Fruit fly (Drosophila melanogaster) whole organism, adult: Measurements from ENCODE around the gene CG5122.

Experiments
- CG11617 ChIP-seq: fragments of 200-800 bp; sonication (Bioruptor generic); optimal IDR thresholded peaks from 2 replicates; lab custom pipeline; 2017; ENCODE audit warnings: mild to moderate bottlenecking, missing biosample characterization, missing genetic modification reagents, missing genetic modification characterization
- CG12768 ChIP-seq: fragments of 200-800 bp; sonication (Bioruptor generic); optimal IDR thresholded peaks from 2 replicates; lab custom pipeline; 2017; ENCODE audit warnings: missing biosample characterization, missing genetic modification characterization, mild to moderate bottlenecking, moderate library complexity, missing genetic modification reagents
- CG14711 ChIP-seq: fragments of 200-800 bp; sonication (Bioruptor generic); optimal IDR thresholded peaks from 2 replicates; lab custom pipeline; 2018; ENCODE audit warnings: missing biosample characterization, mild to moderate bottlenecking, missing genetic modification characterization, moderate library complexity
- CG1620 ChIP-seq: fragments of 200-800 bp; sonication (Bioruptor generic); optimal IDR thresholded peaks from 2 replicates; lab custom pipeline; 2016; ENCODE audit warnings: missing biosample characterization, missing genetic modification characterization
- CG33017 ChIP-seq: fragments of 200-800 bp; sonication (Bioruptor generic); optimal IDR thresholded peaks from 2 replicates; lab custom pipeline; 2018; ENCODE audit warnings: missing biosample characterization, mild to moderate bottlenecking, missing genetic modification characterization, moderate library complexity
- CG5204 ChIP-seq: fragments of 200-800 bp; sonication (Bioruptor generic); optimal IDR thresholded peaks from 2 replicates; lab custom pipeline; 2016; ENCODE audit warnings: missing biosample characterization, missing genetic modification characterization
- CG7045 ChIP-seq: fragments of 200-800 bp; sonication (Bioruptor generic); optimal IDR thresholded peaks from 2 replicates; lab custom pipeline; 2017; ENCODE audit warnings: missing biosample characterization, mild to moderate bottlenecking, missing genetic modification characterization
- CG7101 ChIP-seq: fragments of 200-800 bp; sonication (Bioruptor generic); optimal IDR thresholded peaks from 2 replicates; lab custom pipeline; 2018; ENCODE audit warnings: missing biosample characterization, mild to moderate bottlenecking, missing genetic modification characterization, moderate library complexity
- Clk ChIP-seq: fragments of 200-800 bp; sonication (Bioruptor generic); optimal IDR thresholded peaks from 2 replicates; lab custom pipeline; 2017; ENCODE audit warnings: missing biosample characterization, missing genetic modification characterization
- Crg-1 ChIP-seq: fragments of 200-800 bp; sonication (Bioruptor generic); optimal IDR thresholded peaks from 2 replicates; lab custom pipeline; 2016; ENCODE audit warnings: missing biosample characterization, missing genetic modification characterization
- Hr96 ChIP-seq: fragments of 200-800 bp; sonication (Bioruptor generic); optimal IDR thresholded peaks from 2 replicates; lab custom pipeline; 2016; ENCODE audit warnings: missing biosample characterization, missing genetic modification characterization
- Mnt ChIP-seq: fragments of 200-800 bp; sonication (Bioruptor generic); optimal IDR thresholded peaks from 2 replicates; lab custom pipeline; 2016; ENCODE audit warnings: missing biosample characterization, mild to moderate bottlenecking, missing genetic modification characterization
- bab1 ChIP-seq: fragments of 200-800 bp; sonication (Bioruptor generic); optimal IDR thresholded peaks from 3 replicates; lab custom pipeline; 2019; ENCODE audit warnings: missing biosample characterization, mild to moderate bottlenecking, missing genetic modification characterization, moderate library complexity
- cic ChIP-seq: fragments of 200-800 bp; sonication (Bioruptor generic); optimal IDR thresholded peaks from 2 replicates; lab custom pipeline; 2017; ENCODE audit warnings: missing biosample characterization, mild to moderate bottlenecking, missing genetic modification characterization, moderate library complexity
- cnc ChIP-seq, 2 experiments: fragments of >200 bp; optimal IDR thresholded peaks; 2 replicates each; lab custom pipeline; 2017
- kay ChIP-seq: fragments of 200-800 bp; sonication (Bioruptor generic); peaks from one replicate; lab custom pipeline; 2016; ENCODE audit warnings: missing biosample characterization, missing genetic modification characterization, borderline replicate concordance
- ovo ChIP-seq: fragments of 200-800 bp; sonication (Bioruptor generic); optimal IDR thresholded peaks from 2 replicates; lab custom pipeline; 2016; ENCODE audit warnings: missing biosample characterization, missing genetic modification characterization
- pad ChIP-seq: fragments of 200-800 bp; sonication (Bioruptor generic); optimal IDR thresholded peaks from 3 replicates; lab custom pipeline; 2017; ENCODE audit warnings: missing biosample characterization, missing genetic modification characterization, mild to moderate bottlenecking, moderate library complexity, missing genetic modification reagents
- tj ChIP-seq: fragments of 200-800 bp; sonication (Bioruptor generic); optimal IDR thresholded peaks from 3 replicates; lab custom pipeline; 2017; ENCODE audit warnings: missing biosample characterization, mild to moderate bottlenecking, missing genetic modification characterization, moderate library complexity
- toe ChIP-seq: fragments of 200-800 bp; sonication (Bioruptor generic); optimal IDR thresholded peaks from 2 replicates; lab custom pipeline; 2016; ENCODE audit warnings: missing biosample characterization, missing genetic modification characterization

CG5122 gene

DNA sequence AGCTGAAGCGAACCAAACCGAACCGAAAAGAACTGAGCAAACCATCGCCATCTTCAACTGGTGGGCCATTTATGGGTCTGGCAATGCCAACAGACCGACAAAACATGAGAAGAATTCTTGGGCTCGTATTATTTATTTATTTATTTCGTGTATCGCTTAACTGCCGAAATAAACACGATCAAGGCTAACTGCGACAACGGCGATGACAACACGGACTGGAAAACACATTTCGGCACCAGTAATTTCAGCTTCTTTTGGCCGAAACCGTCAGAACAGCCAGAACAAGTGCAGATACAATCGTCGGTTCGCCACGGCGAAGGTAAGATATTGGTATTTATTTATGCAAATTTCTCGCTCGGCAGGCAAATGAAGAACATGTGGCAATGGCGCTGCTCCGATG, 33.2 kb upstream of the CG5122 start:
- TF ChIP-seq CG7101 (tag; lab: Kevin White, UChicago), result no peak
- no peak for TF ChIP-seq Hr96 (GFP tag; lab: Kevin White, UChicago)
- TF ChIP-seq CG11617, result no peak
- no peak for TF ChIP-seq CG33017 (tag; lab: Kevin White, UChicago)
- TF ChIP-seq CG5204, result no peak

DNA sequence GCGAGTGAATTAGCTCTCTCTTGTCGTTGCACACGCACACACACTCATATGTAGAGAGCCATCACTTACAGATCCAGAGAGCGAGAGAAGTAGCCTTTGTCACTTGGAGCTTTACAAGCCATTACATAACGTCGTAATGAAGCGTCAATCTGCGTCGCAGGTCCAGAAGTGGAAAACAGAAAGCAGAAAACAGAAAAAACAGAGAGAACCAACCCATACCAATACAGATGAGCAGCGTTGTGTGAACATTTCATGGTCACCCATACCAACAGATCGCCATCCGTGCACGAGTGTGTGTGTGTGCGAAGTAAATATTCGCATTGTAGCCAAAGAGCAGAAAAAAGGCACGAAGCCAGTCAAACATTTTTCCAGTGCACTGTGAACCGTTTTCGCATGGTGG, 32.1 kb upstream of the CG5122 start:
- TF ChIP-seq ovo (GFP tag; lab: Kevin White, UChicago) (no peak), CG7101 (tag; lab: Kevin White, UChicago) (no peak), Crg-1 (GFP tag; lab: Kevin White, UChicago) (peak; percentile 37), CG12768 (GFP tag; lab: Kevin White, UChicago) (peak; percentile 55), tj (GFP tag; lab: Kevin White, UChicago) (no peak), kay (peak; percentile 77), toe (peak; percentile 35), cic (peak; percentile 66), Mnt (GFP tag; lab: Kevin White, UChicago) (no peak), CG33017 (tag; lab: Kevin White, UChicago) (peak; percentile 50), CG7045 (GFP tag; lab: Kevin White, UChicago) (peak; percentile 15)

DNA sequence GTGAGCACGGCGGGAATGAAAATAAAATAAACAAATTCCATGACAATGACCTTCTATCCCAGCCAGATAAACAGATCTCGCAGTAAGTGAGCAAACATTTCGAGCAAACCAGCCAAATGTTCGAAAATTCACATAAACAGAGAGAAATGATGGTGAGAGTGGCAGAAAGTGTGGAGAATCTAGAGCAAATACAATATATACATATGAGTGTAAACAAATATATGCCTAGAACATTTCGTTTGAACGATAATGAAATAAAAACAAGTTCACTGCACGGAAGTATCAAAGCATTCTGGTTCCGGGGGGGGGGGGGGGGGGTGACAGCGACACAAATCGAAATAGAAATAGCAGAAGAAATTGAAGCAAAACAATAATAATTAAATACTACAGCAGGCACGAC, 28.9 kb upstream of the CG5122 start:
- peak; percentile 24 for TF ChIP-seq CG12768 (GFP tag; lab: Kevin White, UChicago)
- peak; percentile 43 for TF ChIP-seq cic
- peak; percentile 83 for TF ChIP-seq kay
- peak; percentile 22 for TF ChIP-seq CG7101 (tag; lab: Kevin White, UChicago)
- no peak for TF ChIP-seq CG1620 (GFP tag; lab: Kevin White, UChicago)
- no peak for TF ChIP-seq CG11617

DNA sequence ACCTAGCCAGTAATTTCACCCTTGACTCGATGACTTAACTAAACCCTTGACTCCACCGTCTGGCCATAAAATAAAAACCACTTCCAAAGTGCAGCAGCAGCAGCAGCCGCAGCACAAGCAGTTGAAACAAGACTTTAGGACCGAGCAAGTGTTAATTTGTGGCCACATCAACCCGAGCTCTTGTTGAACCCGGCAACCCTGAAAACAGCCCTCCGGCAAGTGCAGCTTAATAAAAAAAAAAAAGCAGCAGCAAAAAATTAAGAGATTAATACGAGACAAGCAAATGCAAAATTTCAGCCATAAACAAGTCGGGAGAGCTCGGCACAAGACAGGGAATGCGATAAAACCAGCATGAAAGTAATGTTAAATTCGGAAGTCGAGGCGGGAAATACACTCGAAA, 25.6 kb upstream of the CG5122 start:
- TF ChIP-seq cic, result no peak
- TF ChIP-seq CG14711 (tag; lab: Kevin White, UChicago), result no peak
- TF ChIP-seq CG33017 (tag; lab: Kevin White, UChicago), result no peak
- TF ChIP-seq CG5204, result no peak
- no peak for TF ChIP-seq pad (GFP tag; lab: Kevin White, UChicago)
- TF ChIP-seq toe, result no peak
- no peak for TF ChIP-seq Mnt (GFP tag; lab: Kevin White, UChicago)
- TF ChIP-seq CG7045 (GFP tag; lab: Kevin White, UChicago), result no peak
- TF ChIP-seq ovo (GFP tag; lab: Kevin White, UChicago), result no peak
- no peak for TF ChIP-seq bab1 (GFP tag; lab: Kevin White, UChicago)
- no peak for TF ChIP-seq CG12768 (GFP tag; lab: Kevin White, UChicago)
- no peak for TF ChIP-seq CG7101 (tag; lab: Kevin White, UChicago)
- no peak for TF ChIP-seq cnc (optimal IDR thresholded peaks at IDR 0.05; lab: Kevin White, UChicago)
- no peak for TF ChIP-seq Hr96 (GFP tag; lab: Kevin White, UChicago)
- no peak for TF ChIP-seq CG1620 (GFP tag; lab: Kevin White, UChicago)

DNA sequence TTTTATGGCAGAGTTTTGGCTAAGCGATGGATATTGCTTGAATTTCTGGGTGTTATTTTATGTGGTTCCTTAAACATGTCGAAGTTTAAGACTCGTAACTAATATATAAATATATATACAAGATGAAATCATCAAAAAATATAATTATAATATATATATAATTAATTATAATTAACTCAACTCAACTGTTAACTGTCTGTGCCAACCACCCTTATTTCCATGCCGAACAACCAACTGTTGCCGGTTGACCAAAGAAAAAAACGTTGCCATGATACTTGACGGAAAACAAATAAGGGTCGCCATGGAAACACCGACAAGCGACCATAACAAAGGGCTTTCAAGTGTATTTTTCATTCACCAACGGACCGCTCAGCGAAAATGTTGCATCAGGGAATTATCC, 23.9 kb upstream of the CG5122 start, which contains the start of gene Ttc30:
Gene Ttc30, plus strand, starts transcription at position 301 of the 400 bp plus-strand sequence.
- TF ChIP-seq CG1620 (GFP tag; lab: Kevin White, UChicago) (no peak), CG5204 (no peak), Clk (GFP tag; lab: Kevin White, UChicago) (no peak)

DNA sequence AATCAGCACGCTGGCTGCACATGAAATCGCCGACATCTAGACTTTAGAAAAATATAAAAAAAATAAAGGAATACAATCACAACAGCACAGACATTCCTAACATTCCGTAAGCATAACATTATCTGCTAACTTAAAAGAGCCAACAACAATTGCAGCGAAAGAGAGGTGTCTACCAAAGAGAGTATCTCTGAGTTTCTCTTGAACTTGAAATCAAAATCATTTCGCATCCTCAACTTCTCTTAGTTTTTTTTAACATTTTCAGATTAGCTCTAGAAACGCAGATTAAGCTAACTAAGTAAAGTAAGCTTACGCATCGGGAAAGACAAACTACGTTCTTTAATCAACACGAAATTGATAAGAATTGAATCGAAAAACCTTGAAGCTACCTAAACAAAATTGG, 16.8 kb upstream of the CG5122 start:
- TF ChIP-seq bab1 (GFP tag; lab: Kevin White, UChicago), result no peak
- peak; percentile 84 for TF ChIP-seq kay
- peak; percentile 17 for TF ChIP-seq CG33017 (tag; lab: Kevin White, UChicago)

DNA sequence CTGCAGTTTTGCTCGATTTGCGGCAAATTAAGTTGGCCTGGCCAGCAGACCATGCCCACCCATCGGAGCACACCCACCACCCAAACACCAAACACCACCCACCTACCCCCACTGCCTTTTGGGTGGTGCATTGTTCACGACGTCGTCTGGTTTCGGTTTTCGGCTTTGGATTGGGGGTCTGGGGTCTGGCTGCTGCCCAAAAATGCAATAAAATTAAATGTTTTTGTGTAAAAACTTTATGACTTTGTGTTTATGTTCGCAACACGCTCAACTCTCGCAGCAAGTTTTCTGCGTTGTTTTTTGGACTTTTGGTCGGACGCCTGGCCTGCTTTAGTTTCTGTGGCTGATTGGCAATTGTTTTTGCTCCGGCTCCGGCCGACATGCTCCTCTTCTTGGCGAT, 13.7 kb upstream of the CG5122 start:
- TF ChIP-seq tj (GFP tag; lab: Kevin White, UChicago) (no peak), Hr96 (GFP tag; lab: Kevin White, UChicago) (no peak), CG12768 (GFP tag; lab: Kevin White, UChicago) (no peak), CG14711 (tag; lab: Kevin White, UChicago) (no peak), CG1620 (GFP tag; lab: Kevin White, UChicago) (no peak), pad (GFP tag; lab: Kevin White, UChicago) (no peak), CG7101 (tag; lab: Kevin White, UChicago) (no peak), toe (no peak), cic (no peak), CG5204 (no peak), kay (no peak), cnc (optimal IDR thresholded peaks at IDR 0.05; lab: Kevin White, UChicago) (no peak), ovo (GFP tag; lab: Kevin White, UChicago) (no peak), CG33017 (tag; lab: Kevin White, UChicago) (no peak), Crg-1 (GFP tag; lab: Kevin White, UChicago) (no peak), CG11617 (no peak), CG7045 (GFP tag; lab: Kevin White, UChicago) (no peak)

DNA sequence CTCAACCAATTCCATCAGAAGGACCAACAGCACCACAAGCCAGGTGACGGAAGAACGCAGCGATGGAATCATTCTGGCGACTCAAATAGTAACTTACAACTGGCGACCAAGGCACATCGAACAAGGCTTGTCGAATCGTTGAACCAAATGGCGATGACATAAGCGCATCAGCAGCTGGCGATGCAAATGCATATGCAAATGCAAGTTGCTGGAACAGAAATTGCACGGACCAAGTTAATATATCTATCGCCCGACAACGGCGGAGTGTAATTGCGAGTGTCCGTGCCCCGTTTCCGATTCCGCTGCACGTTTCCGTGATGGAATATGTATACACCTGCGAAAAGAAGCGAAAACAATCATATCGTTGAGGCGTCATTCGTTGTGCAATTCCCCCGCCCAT, 11.4 kb upstream of the CG5122 start, which contains the start of the genes CG44198 and CG43050:
Gene CG44198, minus strand, starts transcription at position 101 of the 400 bp plus-strand sequence.
Gene CG43050, plus strand, starts transcription at position 261 of the 400 bp plus-strand sequence.
- TF ChIP-seq tj (GFP tag; lab: Kevin White, UChicago) (no peak), CG1620 (GFP tag; lab: Kevin White, UChicago) (no peak), CG11617 (no peak)
